Fruit fly (Drosophila melanogaster): Measurements from ENCODE around the gene CG13962.

- TF ChIP-seq usp (GFP tag; optimal IDR thresholded peaks at IDR 0.05) = no peak
- no peak for TF ChIP-seq pan (optimal IDR thresholded peaks at IDR 0.05)
Measured at dm6 chr2L:19799940-19800339, 14.4 kb downstream of the CG13962 start.
